Worm (Caenorhabditis elegans) whole organism, dauer: ENCODE measurements around the gene rnf-121.

Experiments
- unc-62 ChIP-seq: sonication (generic microtip); optimal IDR thresholded peaks from 2 replicates; lab custom pipeline; 2017; ENCODE audit warnings: missing biosample characterization, missing genetic modification reagents, missing genetic modification characterization

Gene rnf-121

DNA sequence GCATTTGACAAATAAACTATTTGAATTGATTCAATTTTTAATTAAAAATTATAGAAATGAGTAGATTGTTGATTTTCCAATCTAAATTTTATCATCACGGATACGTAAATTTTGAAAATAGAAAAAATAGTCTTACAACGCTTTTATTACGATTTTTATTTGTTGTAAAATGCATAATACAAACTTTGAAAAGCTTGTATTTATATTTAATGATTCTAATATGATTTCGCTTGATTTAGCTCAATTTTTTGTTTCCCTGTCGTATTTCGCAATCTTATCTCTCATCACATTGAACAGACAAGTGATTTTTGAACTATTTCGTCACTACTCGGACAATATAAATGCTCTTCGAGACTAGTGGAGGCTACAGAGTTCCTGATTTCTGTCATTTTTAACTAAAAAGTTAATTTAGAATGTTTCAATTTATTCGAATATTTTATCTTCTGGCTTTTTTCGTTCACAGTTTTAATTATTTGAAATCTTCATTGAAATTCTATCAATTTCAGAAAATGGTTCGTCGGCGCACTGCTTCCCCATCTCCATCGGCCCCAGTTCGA is 19.1 kb downstream of the rnf-121 start, which contains the start of the genes wht-3 and har-1:
wht-3 (minus strand) TSS at position 51 of the 557 bp plus-strand sequence.
har-1 (plus strand) TSS at position 507 of the 557 bp plus-strand sequence.
- no peak for TF ChIP-seq unc-62 (GFP tag; lab: Kevin White, UChicago)

DNA sequence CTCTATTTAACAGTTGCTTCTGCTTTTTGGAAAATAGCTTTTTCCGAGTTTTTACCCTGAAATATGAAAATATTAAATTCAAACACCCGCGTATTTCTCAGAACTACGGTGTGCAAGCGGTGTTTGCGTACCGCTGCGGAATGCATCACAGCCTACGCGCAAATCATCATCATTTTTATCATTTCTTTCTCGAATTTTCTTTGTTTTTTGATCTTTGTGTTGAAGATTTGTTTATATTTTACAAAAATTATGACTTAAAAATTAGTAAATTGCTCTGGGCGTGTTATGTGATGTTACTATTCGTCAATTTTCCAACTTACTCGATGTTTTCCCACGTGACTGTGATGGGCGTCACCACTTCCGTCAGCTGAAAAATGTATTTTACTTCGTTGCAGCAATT is 19.8 kb downstream of the rnf-121 start:
- no peak for TF ChIP-seq unc-62 (GFP tag; lab: Kevin White, UChicago)

DNA sequence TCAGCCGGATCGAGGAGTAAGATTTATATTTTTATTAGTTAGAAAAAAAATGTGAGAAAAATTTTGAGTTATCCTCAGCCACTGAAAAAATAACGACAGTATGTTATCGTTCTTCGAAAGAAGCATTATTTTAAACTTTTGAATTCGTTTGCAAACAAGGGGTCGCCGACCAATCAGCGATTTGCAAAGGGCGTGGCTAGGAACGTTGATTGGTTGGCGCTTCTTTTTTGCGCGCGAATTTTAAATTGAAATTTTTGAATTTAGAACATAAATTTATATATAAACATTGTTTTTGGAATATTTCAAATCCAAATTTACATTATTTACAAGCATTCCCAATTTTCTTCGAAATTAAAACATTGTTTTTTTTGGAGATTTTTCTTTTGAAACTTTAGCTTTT is 27.6 kb downstream of the rnf-121 start:
- TF ChIP-seq unc-62 (GFP tag; lab: Kevin White, UChicago) = no peak

DNA sequence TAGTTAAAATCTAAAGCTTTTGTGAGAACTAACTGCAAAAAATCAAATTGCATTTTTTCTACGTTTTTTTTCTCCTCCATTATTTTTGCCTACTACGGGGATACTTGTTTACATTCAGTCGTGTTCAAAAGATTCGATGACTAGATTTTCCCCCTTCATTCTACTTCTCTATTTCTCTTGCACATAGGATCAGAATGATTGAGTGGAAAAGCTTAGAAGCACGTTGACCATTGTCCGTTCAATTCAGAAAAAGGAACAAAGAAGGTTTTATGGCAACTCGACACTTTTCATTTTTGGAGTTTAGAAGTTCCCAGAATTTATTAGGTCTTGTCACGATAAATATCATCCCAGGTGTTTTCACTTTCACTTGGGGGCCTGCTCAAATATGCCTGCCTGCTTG is 33.6 kb downstream of the rnf-121 start:
- TF ChIP-seq unc-62 (GFP tag; lab: Kevin White, UChicago) = no peak

DNA sequence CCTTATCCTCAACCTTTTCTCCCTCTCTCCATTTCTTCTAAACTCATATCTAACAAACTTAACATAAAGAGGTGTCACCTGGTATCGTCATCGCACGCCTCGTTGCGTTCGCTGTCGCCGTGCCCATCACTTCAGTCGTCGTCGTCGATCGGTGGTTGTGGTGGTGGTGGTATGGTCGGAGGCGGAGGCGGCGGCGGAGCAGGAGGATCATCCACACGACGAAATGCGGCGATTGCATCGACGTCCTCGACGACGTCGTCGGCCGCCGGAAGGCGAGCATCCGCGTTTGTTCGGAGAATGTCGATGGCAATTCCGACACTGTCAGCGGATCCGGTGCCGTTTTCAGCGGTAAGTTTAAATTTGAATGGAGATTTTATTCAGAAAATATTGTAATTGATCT is 36.7 kb downstream of the rnf-121 start:
- no peak for TF ChIP-seq unc-62 (GFP tag; lab: Kevin White, UChicago)

DNA sequence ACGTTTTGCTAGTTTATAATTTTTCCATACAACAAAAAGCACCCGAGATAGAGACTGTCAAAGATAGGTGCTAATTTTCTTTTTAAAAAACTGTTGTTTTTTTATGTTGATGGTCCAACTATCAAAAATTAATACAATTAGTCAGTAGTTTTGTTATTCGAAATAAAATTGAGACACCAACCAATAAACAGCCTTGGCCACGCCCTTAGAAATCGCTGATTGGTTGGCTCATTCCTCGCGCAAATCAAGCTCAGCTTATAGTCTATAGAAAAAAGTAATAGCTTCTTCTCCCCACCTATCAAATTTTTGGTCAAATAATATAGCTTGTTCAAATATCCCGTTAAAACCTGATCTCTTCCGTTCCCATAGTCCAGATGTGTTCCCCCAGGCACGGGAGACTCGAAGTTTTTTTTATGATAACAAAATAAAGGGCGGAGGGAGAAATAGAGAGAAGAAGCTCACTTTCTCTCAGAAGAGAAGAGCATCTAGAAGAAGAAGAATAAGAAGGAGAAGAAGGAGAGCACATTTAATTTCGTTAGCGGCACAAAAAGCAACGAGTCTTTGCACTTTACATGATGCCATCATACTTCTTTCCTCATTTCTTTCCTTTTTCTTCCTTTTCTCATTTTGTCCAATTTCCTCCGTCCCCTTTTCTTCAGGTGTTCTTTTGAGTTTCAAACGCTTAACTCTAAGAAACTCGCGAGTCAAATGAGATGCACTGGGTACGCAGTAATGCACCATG is 38.8 kb downstream of the rnf-121 start:
- no peak for TF ChIP-seq unc-62 (GFP tag; lab: Kevin White, UChicago)

DNA sequence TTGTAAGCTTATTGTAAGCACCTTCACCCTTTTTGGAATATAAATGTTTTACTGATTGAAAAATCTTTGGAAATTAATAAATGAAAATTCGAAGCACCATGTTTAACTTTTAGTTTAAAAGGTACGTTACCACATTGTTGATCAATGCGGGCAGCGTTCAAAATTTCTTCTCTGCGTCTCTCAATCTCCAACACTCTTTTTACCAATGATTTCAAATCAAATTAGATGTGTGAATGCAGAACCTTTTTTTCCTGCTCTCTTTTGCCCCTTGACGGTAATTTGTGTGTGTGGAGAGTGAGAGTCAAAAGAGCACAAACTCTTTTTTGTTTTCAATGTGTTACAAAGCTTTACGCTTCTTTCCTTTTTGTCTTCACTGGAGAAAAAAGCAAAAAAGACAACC is 46.9 kb downstream of the rnf-121 start:
- no peak for TF ChIP-seq unc-62 (GFP tag; lab: Kevin White, UChicago)

DNA sequence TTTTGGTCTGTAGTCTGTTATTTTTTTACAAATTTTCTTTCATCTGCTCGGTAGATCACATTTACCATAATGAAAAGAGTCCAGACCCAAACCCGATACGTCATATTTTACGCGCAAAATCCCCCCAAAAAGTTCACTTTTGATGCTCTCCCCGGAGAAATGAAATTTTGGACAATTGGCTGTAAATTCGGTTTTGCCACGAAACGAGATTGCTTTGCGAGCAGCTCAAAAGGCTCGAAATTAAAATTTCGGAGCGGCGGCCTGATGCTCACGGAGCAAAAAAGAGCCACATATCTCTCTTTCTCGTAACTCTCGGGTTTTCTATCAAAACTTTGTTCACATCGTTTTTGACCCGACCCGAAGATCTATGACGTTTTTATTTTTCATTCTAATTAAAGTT is 47.5 kb downstream of the rnf-121 start:
- TF ChIP-seq unc-62 (GFP tag; lab: Kevin White, UChicago) = no peak

DNA sequence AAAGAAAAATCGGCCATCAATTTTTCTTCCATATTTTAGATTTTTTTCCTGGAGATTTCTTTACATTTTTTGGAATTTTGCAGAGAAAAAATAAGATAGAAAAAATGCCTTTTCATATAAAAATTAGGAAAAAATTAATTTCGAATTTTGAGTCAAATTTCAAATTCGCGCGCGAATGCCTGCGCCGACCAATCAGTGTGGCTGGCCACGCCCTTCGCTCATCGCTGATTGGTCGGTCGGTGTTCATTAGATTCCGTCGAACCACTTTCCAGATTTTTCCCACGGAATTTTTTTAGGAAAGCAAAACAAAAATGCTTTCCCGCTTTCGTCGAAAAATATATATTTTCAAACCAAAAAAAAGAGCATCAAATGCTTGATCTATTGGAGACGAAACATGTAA is 50.4 kb downstream of the rnf-121 start:
- TF ChIP-seq unc-62 (GFP tag; lab: Kevin White, UChicago) = no peak

DNA sequence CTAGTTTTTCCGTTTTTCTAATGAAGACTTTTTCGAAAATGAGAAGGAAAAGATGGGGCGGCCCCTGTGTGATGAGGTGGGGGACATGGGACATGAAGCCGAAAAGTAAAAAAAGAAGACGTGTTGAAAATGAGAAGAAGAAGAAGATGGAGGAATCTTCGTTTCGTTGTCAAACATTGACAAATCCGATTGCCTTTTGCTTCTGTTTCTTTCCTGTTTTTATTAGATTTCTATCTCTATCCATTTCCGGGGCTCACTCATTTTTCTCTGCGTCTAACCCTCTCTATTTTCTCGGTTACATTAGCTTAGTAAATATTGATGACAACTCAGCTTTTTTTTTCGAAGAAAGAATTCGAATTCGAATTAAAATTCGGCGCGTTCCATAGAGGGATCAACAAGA is 51.0 kb downstream of the rnf-121 start:
- TF ChIP-seq unc-62 (GFP tag; lab: Kevin White, UChicago) = no peak
